Worm (Caenorhabditis elegans): ENCODE data around the gene T28A8.2.
"Not testable (repeated sequence)": the region's sequence is repeated elsewhere in the genome, so short reads cannot be mapped to it uniquely, and the experiment has no call there.

The T28A8.2 gene

ce11 chrIII:13510753-13511152 is 15.3 kb upstream of the T28A8.2 start:
- no peak for TF ChIP-seq elt-3 (tag; optimal IDR thresholded peaks at IDR 0.05)
- no peak for TF ChIP-seq sma-9 (GFP tag; optimal IDR thresholded peaks at IDR 0.05)
- TF ChIP-seq sma-9 (tag; optimal IDR thresholded peaks at IDR 0.05) = no peak
- no peak for TF ChIP-seq F13H6.1 (tag; optimal IDR thresholded peaks at IDR 0.05)
- no peak for TF ChIP-seq mdl-1 (tag; optimal IDR thresholded peaks at IDR 0.05)
- TF ChIP-seq nhr-12 (tag; optimal IDR thresholded peaks at IDR 0.05) = no peak
- TF ChIP-seq ceh-16 (tag; optimal IDR thresholded peaks at IDR 0.05) = no peak
- no peak for TF ChIP-seq egl-27 (tag; optimal IDR thresholded peaks at IDR 0.05)
- no peak for TF ChIP-seq ama-1 (optimal IDR thresholded peaks at IDR 0.05)
- TF ChIP-seq nhr-11 (tag; optimal IDR thresholded peaks at IDR 0.05) = no peak
- no peak for TF ChIP-seq ceh-82 (tag; optimal IDR thresholded peaks at IDR 0.05)
- TF ChIP-seq C34F6.9 (tag; optimal IDR thresholded peaks at IDR 0.05) = no peak
- no peak for TF ChIP-seq nhr-237 (tag; optimal IDR thresholded peaks at IDR 0.05)
- no peak for TF ChIP-seq Y55F3AM.14 (GFP tag; optimal IDR thresholded peaks at IDR 0.05)
- TF ChIP-seq lin-39 (tag; optimal IDR thresholded peaks at IDR 0.05) = no peak
- no peak for TF ChIP-seq unc-55 (GFP tag; optimal IDR thresholded peaks at IDR 0.05)
- no peak for TF ChIP-seq skn-1 (tag; optimal IDR thresholded peaks at IDR 0.05)
- no peak for TF ChIP-seq R02D3.7 (tag; optimal IDR thresholded peaks at IDR 0.05)

- TF ChIP-seq sma-3 (GFP tag; optimal IDR thresholded peaks at IDR 0.05) (no peak), lin-13 (GFP tag; optimal IDR thresholded peaks at IDR 0.05) (no peak)
Measured at ce11 chrIII:13505718-13506117, 10.2 kb upstream of the T28A8.2 start, which contains the start of gene T28A8.3. T28A8.3 (plus strand) TSS chrIII:13506018.

- TF ChIP-seq egl-27 (tag; optimal IDR thresholded peaks at IDR 0.05) = no peak
- no peak for TF ChIP-seq nhr-12 (tag; optimal IDR thresholded peaks at IDR 0.05)
- TF ChIP-seq ztf-1 (GFP tag; conservative IDR thresholded peaks at IDR 0.05) = no peak
- TF ChIP-seq nhr-77 (tag; optimal IDR thresholded peaks at IDR 0.05) = no peak
- no peak for TF ChIP-seq nhr-21 (tag; optimal IDR thresholded peaks at IDR 0.05)
- TF ChIP-seq ZK546.5 (tag; optimal IDR thresholded peaks at IDR 0.05) = no peak
- no peak for TF ChIP-seq nhr-25 (tag; optimal IDR thresholded peaks at IDR 0.05)
Measured at ce11 chrIII:13503379-13503778, 7.9 kb upstream of the T28A8.2 start, which contains the start of gene T28A8.4. T28A8.4 (plus strand) TSS chrIII:13503679.

- TF ChIP-seq nhr-21 (tag; optimal IDR thresholded peaks at IDR 0.05) = no peak
- no peak for TF ChIP-seq elt-3 (tag; optimal IDR thresholded peaks at IDR 0.05)
- TF ChIP-seq alr-1 (tag; optimal IDR thresholded peaks at IDR 0.05) = no peak
- no peak for TF ChIP-seq ama-1 (optimal IDR thresholded peaks at IDR 0.05)
- no peak for TF ChIP-seq fos-1 (tag; optimal IDR thresholded peaks at IDR 0.05)
- no peak for TF ChIP-seq elt-1 (tag; optimal IDR thresholded peaks at IDR 0.05)
Measured at ce11 chrIII:13502513-13502912, 7.0 kb upstream of the T28A8.2 start, which contains the start of gene T28A8.8. T28A8.8 (plus strand) TSS chrIII:13502813.

ce11 chrIII:13501599-13501998 is 6.1 kb upstream of the T28A8.2 start, which contains the start of gene T28A8.5:
T28A8.5 (plus strand) TSS chrIII:13501630.
- TF ChIP-seq elt-1 (tag; optimal IDR thresholded peaks at IDR 0.05) (no peak), ztf-11 (tag; optimal IDR thresholded peaks at IDR 0.05) (no peak), lin-13 (GFP tag; optimal IDR thresholded peaks at IDR 0.05) (no peak), ZK546.5 (tag; optimal IDR thresholded peaks at IDR 0.05) (no peak), sma-3 (GFP tag; optimal IDR thresholded peaks at IDR 0.05) (no peak), zag-1 (tag; optimal IDR thresholded peaks at IDR 0.05) (no peak), unc-39 (tag; optimal IDR thresholded peaks at IDR 0.05) (no peak), sma-9 (GFP tag; optimal IDR thresholded peaks at IDR 0.05) (no peak), sma-9 (tag; optimal IDR thresholded peaks at IDR 0.05) (no peak), nhr-23 (tag; optimal IDR thresholded peaks at IDR 0.05) (no peak), snpc-4 (tag; optimal IDR thresholded peaks at IDR 0.05) (no peak)

- TF ChIP-seq crh-2 (tag; optimal IDR thresholded peaks at IDR 0.05); sma-9 (GFP tag; optimal IDR thresholded peaks at IDR 0.05); sma-9 (tag; optimal IDR thresholded peaks at IDR 0.05); nhr-237 (tag; optimal IDR thresholded peaks at IDR 0.05): not testable (repeated sequence)
Measured at ce11 chrIII:13498899-13499298, 3.4 kb upstream of the T28A8.2 start, which contains the start of gene T28A8.6. T28A8.6 (plus strand) TSS chrIII:13499199.

Measured in whole organism, L2 larva.